Worm (Caenorhabditis elegans) whole organism, young adult: ENCODE measurements around the gene ugt-52.
A peak's percentile ranks its signal among the peaks of the same experiment; 100 is the strongest.
"Not testable (repeated sequence)": the region's sequence is repeated elsewhere in the genome, so short reads cannot be mapped to it uniquely, and the experiment has no call there.

Source experiments
- B0261.1 ChIP-seq: sonication (generic microtip); optimal IDR thresholded peaks from 2 replicates; lab custom pipeline; 2016; ENCODE audit warnings: mild to moderate bottlenecking, missing genetic modification characterization, moderate library complexity, missing compliant biosample characterization
- D2030.7 ChIP-seq: fragments of 200-800 bp; sonication (Bioruptor generic); IDR thresholded peaks from 2 replicates; pipeline ENCODE4 v1.3.6; 2022; ENCODE audit warnings: missing genetic modification reagents, missing genetic modification characterization, missing compliant biosample characterization
- F57A8.1 ChIP-seq: fragments of 200-800 bp; sonication (Bioruptor generic); optimal IDR thresholded peaks from 2 replicates; lab custom pipeline; 2018; ENCODE audit warnings: mild to moderate bottlenecking, missing genetic modification characterization, moderate library complexity, missing compliant biosample characterization
- Y53G8AR.9 ChIP-seq: fragments of 200-800 bp; sonication (Bioruptor generic); conservative IDR thresholded peaks from 2 replicates; pipeline ENCODE4 v1.3.6; 2022; ENCODE audit warnings: missing genetic modification reagents, missing genetic modification characterization, missing compliant biosample characterization
- ZK185.1 ChIP-seq: sonication (generic microtip); optimal IDR thresholded peaks from 2 replicates; lab custom pipeline; 2016; ENCODE audit warnings: mild to moderate bottlenecking, missing genetic modification characterization, missing compliant biosample characterization; ENCODE audit not compliant: poor library complexity, severe bottlenecking
- ama-1 ChIP-seq, 3 experiments: fragments of 150-350 bp in 1 of 3; sonication (generic microtip) in 2 of 3; optimal IDR thresholded peaks; 2 replicates each; lab custom pipeline; 2014 to 2018; ENCODE audit warnings: missing biosample characterization in 2 of 3, missing genetic modification characterization in 2 of 3, missing genetic modification reagents in 2 of 3
- bed-2 ChIP-seq: fragments of 200-800 bp; sonication (Bioruptor generic); IDR thresholded peaks from 2 replicates; pipeline ENCODE4 v1.3.6; 2022; ENCODE audit warnings: missing genetic modification reagents, missing genetic modification characterization, missing compliant biosample characterization
- ccch-3 ChIP-seq: fragments of 200-800 bp; sonication (Bioruptor generic); optimal IDR thresholded peaks from 2 replicates; lab custom pipeline; 2018; ENCODE audit warnings: mild to moderate bottlenecking, missing genetic modification characterization, missing compliant biosample characterization
- dox-1 ChIP-seq: fragments of 200-800 bp; sonication (Bioruptor generic); IDR thresholded peaks from 2 replicates; pipeline ENCODE4 v1.3.6; 2022; ENCODE audit warnings: missing genetic modification reagents, missing genetic modification characterization, missing compliant biosample characterization
- dpff-1 ChIP-seq: sonication (generic microtip); optimal IDR thresholded peaks from 2 replicates; lab custom pipeline; 2017; ENCODE audit warnings: mild to moderate bottlenecking, missing genetic modification characterization, missing compliant biosample characterization
- dpl-1 ChIP-seq: fragments of 150-350 bp; optimal IDR thresholded peaks from 2 replicates; lab custom pipeline; 2014; ENCODE audit warnings: missing biosample characterization, missing genetic modification reagents, missing genetic modification characterization
- efl-1 ChIP-seq: fragments of 150-350 bp; optimal IDR thresholded peaks from 2 replicates; lab custom pipeline; 2014; ENCODE audit warnings: missing biosample characterization, missing genetic modification reagents, missing genetic modification characterization
- egrh-3 ChIP-seq: fragments of 200-800 bp; sonication (Bioruptor generic); IDR thresholded peaks from 2 replicates; pipeline ENCODE4 v1.3.6; 2022; ENCODE audit warnings: missing genetic modification reagents, missing genetic modification characterization, missing compliant biosample characterization
- ekl-4 ChIP-seq: fragments of 200-800 bp; sonication (Bioruptor generic); IDR thresholded peaks from 2 replicates; pipeline ENCODE4 v1.3.6; 2022; ENCODE audit warnings: missing genetic modification reagents, missing genetic modification characterization, missing compliant biosample characterization
- gei-17 ChIP-seq: fragments of 200-800 bp; sonication (Bioruptor generic); optimal IDR thresholded peaks from 2 replicates; lab custom pipeline; 2018; ENCODE audit warnings: mild to moderate bottlenecking, missing genetic modification characterization, missing compliant biosample characterization
- hmg-1.2 ChIP-seq: fragments of 200-800 bp; sonication (Bioruptor generic); IDR thresholded peaks from 2 replicates; pipeline ENCODE4 v1.3.6; 2022; ENCODE audit warnings: missing genetic modification reagents, missing genetic modification characterization, missing compliant biosample characterization
- hmg-20 ChIP-seq: fragments of 200-800 bp; sonication (Bioruptor generic); IDR thresholded peaks from 2 replicates; pipeline ENCODE4 v1.3.6; 2022; ENCODE audit warnings: missing genetic modification reagents, missing genetic modification characterization, missing compliant biosample characterization
- hrde-1 ChIP-seq: sonication (generic microtip); optimal IDR thresholded peaks from 2 replicates; lab custom pipeline; 2016; ENCODE audit warnings: missing genetic modification characterization, mild to moderate bottlenecking, missing compliant biosample characterization, moderate library complexity, missing genotype, missing genetic modification reagents, borderline replicate concordance
- lin-35 ChIP-seq, 3 experiments: fragments of 150-350 bp in 2 of 3; sonication (generic microtip) in 1 of 3; optimal IDR thresholded peaks; 2 replicates each; lab custom pipeline; 2014 to 2018; ENCODE audit warnings: missing biosample characterization in 3 of 3, missing genetic modification characterization in 3 of 3, missing genetic modification reagents in 3 of 3
- lin-40 ChIP-seq: sonication (generic microtip); optimal IDR thresholded peaks from 2 replicates; lab custom pipeline; 2016; ENCODE audit warnings: missing genetic modification characterization, mild to moderate bottlenecking, missing compliant biosample characterization, missing genotype, missing genetic modification reagents
- lin-54 ChIP-seq: fragments of 200-800 bp; sonication (Bioruptor generic); optimal IDR thresholded peaks from 2 replicates; lab custom pipeline; 2018; ENCODE audit warnings: mild to moderate bottlenecking, missing genetic modification characterization, missing compliant biosample characterization
- madf-6 ChIP-seq: fragments of 200-800 bp; sonication (Bioruptor generic); IDR thresholded peaks from 2 replicates; pipeline ENCODE4 v1.3.6; 2022; ENCODE audit warnings: missing genetic modification reagents, missing genetic modification characterization, missing compliant biosample characterization
- madf-8 ChIP-seq: fragments of 200-800 bp; sonication (Bioruptor generic); conservative IDR thresholded peaks from 2 replicates; pipeline ENCODE4 v1.3.6; 2022; ENCODE audit warnings: missing genetic modification reagents, missing genetic modification characterization, missing compliant biosample characterization
- mcd-1 ChIP-seq: fragments of 200-800 bp; sonication (Bioruptor generic); IDR thresholded peaks from 2 replicates; pipeline ENCODE4 v1.3.6; 2022; ENCODE audit warnings: missing genetic modification reagents, missing genetic modification characterization, missing compliant biosample characterization
- snpc-1.3 ChIP-seq: sonication (generic microtip); optimal IDR thresholded peaks from 2 replicates; lab custom pipeline; 2017; ENCODE audit warnings: missing genetic modification characterization, mild to moderate bottlenecking, missing compliant biosample characterization, antibody characterized with exemption, moderate library complexity, missing genotype, missing genetic modification reagents; ENCODE audit not compliant: insufficient read depth
- somi-1 ChIP-seq: fragments of 200-800 bp; sonication (Bioruptor generic); optimal IDR thresholded peaks from 2 replicates; lab custom pipeline; 2018; ENCODE audit warnings: mild to moderate bottlenecking, missing genetic modification characterization, missing compliant biosample characterization
- sptf-2 ChIP-seq: fragments of 200-800 bp; sonication (Bioruptor generic); optimal IDR thresholded peaks from 2 replicates; lab custom pipeline; 2018; ENCODE audit warnings: mild to moderate bottlenecking, missing genetic modification characterization, missing compliant biosample characterization
- unc-62 ChIP-seq: fragments of 150-350 bp; optimal IDR thresholded peaks from 2 replicates; lab custom pipeline; 2014; ENCODE audit warnings: missing biosample characterization, missing genetic modification reagents, missing genetic modification characterization
- ztf-28 ChIP-seq: fragments of 200-800 bp; sonication (Bioruptor generic); IDR thresholded peaks from 2 replicates; pipeline ENCODE4 v1.3.6; 2022; ENCODE audit warnings: missing genetic modification reagents, missing genetic modification characterization, missing compliant biosample characterization

ugt-52 gene

DNA sequence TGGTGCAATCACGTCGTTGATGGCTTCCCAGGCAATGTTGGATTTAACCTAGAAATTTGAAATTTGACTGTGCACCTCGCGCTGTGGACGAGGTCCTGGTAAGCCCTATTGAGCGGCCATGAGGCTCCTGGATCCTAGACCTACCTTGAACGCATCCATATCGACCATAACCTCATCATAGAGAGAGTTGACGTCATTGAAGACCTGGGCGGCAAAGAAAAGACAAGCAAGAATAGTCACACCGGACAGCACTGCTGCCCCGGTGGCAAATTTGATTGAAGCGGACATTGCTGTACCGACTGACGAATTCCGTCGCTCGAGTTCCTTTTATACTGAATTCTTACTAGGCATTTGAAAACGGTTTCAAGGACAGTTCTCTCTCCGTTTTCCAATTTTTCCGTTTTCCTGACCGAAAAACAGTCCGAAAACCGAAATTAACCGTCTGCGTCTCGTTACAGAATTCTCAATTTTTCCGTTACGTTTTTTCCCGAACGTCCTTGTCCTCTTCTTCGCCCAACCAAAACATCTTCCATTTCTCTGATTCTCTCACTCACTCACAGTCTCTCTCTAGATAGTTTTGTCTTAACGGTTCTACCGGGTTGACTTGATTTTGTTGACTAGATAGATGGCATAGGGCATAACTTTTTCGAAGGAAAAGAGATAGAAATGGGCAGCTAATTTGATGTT, 15.1 kb upstream of the ugt-52 start, which contains the start of gene col-103:
Gene col-103, minus strand, starts transcription at position 302 of the 687 bp plus-strand sequence.
- TF ChIP-seq ZK185.1 (tag; lab: Kevin White, UChicago) (no peak), Y53G8AR.9 (0 out of 2 replicates have a peak, but pooled peaks have one; percentile 16), ztf-28 (GFP tag; lab: Robert Waterston, UW) (no peak), hmg-20 (GFP tag; lab: Robert Waterston, UW) (no peak), lin-40 (peak; percentile 39), snpc-1.3 (no peak), hmg-1.2 (GFP tag; lab: Robert Waterston, UW) (peak; percentile 43), ama-1 (optimal IDR thresholded peaks at IDR 0.05; lab: Kevin White, UChicago) (peak; percentile 91), ama-1 (GFP tag; optimal IDR thresholded peaks at IDR 0.05; lab: Kevin White, UChicago) (no peak)

DNA sequence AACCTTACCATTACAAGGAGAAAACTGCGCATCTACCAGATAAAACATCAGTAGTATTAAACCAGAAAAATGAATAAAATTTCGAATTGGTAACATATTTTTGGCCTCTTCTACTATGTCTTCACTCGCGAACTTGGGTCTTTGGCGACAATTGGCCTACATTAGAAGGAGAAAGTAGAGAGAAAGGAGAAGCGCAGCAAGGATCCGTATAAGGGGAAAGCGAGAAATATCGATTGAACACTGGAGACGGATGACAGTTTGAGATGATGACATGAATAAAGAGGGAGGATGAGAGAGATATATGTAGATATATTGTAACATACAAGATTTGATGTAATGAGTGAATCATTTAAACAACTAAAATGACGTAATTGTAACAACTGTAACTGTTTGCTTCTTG, 10.3 kb upstream of the ugt-52 start, which contains the start of gene F56B3.2:
Gene F56B3.2, minus strand, starts transcription at position 273 of the 400 bp plus-strand sequence.
- TF ChIP-seq egrh-3 (GFP tag; lab: Robert Waterston, UW) (no peak), unc-62 (GFP tag; lab: Kevin White, UChicago) (no peak), ekl-4 (GFP tag; lab: Robert Waterston, UW) (no peak), madf-8 (GFP tag; lab: Robert Waterston, UW) (no peak)

DNA sequence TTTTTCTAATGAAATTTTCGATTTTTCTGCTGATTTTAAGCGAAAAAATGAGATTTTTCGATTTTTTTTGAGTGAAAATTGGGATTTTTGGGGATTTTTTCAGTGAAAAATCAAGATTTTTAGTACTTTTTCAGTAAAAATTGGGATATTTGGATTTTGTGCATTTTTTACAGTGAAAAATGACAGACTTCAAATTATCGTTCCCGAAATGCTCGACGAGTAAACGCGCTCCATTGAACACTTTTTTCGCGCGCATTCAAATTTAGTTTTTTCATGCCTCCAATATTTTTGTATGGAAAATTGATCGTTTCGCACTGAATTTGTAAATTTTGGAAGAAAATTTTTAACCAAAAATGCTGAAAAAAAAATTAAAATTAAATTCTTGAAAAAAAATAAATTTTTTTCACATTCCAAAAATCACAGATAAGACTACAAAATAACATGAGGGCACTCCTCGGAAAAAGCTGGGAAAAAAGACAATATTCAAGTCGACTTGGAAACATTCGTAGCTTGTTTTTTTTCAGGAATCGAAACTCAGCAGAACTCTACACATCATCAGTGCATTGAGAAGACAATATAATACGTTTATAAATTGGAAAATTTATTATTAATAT, 8.5 kb upstream of the ugt-52 start:
- TF ChIP-seq mcd-1 (GFP tag; lab: Robert Waterston, UW) = peak; percentile 85
- peak; percentile 28; the same call in 1 of the 2 replicates for TF ChIP-seq D2030.7 (GFP tag; lab: Robert Waterston, UW)

DNA sequence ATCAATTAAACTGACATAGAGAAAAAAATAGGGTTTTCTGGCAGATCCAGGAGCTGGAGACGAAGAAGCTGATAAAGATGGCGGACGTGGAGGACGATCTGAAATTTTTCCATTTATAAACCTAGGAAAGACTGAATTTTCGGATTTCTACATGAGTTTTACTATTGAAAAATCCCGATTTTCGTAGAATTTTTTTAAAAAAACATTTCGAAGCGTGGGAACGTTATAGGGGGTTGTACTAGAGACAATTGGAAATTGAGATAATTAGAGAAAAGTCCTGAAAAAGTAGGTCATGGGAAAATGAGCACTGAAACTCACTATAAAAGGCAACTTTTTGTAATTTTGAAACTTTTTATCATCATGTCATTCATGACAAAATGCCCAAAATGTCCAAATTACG, 7.5 kb upstream of the ugt-52 start, which contains the start of gene F56B3.9:
Gene F56B3.9, plus strand, starts transcription at position 301 of the 400 bp plus-strand sequence.
- not testable (repeated sequence) for TF ChIP-seq F57A8.1 (GFP tag; lab: Kevin White, UChicago); efl-1 (GFP tag; lab: Kevin White, UChicago); gei-17

DNA sequence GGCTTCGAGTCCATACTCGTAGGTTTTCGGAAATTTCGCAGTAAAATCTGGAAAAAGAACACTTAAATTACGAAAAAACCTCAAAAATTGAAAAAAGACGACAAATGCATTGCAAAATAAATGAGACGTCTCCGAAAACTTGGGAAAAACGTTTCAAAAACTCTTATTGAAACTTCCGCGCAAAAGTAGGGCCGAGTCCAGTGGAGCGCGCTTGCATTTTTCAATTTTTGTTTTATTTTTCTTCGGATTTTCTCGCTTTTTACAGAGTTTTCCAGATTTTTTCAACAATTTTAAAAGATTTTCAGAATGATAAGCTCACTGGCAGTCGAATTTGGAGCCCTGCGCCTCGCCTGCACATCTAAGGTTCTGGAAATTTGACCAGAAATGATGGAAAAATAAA, 5.7 kb upstream of the ugt-52 start, which contains the start of gene mrpl-2:
Gene mrpl-2, plus strand, starts transcription at position 307 of the 400 bp plus-strand sequence.
- peak; percentile 24 for TF ChIP-seq dpl-1 (GFP tag; lab: Kevin White, UChicago)
- no peak for TF ChIP-seq B0261.1 (tag; lab: Kevin White, UChicago)
- peak; percentile 37 for TF ChIP-seq lin-54 (GFP tag; lab: Kevin White, UChicago)
- no peak for TF ChIP-seq bed-2 (GFP tag; lab: Robert Waterston, UW)
- peak; percentile 85 for TF ChIP-seq mcd-1 (GFP tag; lab: Robert Waterston, UW)
- peak in 1 of 3 experiments; percentile 34 for TF ChIP-seq lin-35 (GFP tag; optimal IDR thresholded peaks at IDR 0.05; lab: Kevin White, UChicago)
- TF ChIP-seq efl-1 (GFP tag; lab: Kevin White, UChicago) = peak; percentile 55

DNA sequence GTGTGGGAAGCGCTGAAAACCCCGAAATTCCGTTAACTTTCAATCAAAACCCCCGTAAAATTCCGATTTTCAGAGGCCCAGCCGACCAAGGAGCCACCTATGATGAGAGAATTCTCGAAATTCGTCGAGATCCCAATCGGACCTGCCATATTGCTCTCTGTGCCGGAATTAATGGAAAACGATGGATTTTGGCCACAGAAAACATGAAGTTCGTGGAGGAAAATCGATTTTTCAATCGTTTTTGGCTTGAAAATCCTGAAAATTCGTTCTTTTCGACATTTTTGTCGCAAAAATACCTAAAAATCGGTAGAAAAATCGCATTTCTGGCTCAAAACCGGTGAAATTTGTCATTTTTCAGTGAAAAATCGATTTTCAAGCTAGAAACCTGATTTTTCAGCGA, 5.0 kb upstream of the ugt-52 start:
- no peak for TF ChIP-seq ccch-3 (GFP tag; lab: Kevin White, UChicago)
- TF ChIP-seq ekl-4 (GFP tag; lab: Robert Waterston, UW) = no peak
- no peak for TF ChIP-seq dox-1 (GFP tag; lab: Robert Waterston, UW)
- no peak for TF ChIP-seq somi-1 (GFP tag; lab: Kevin White, UChicago)
- TF ChIP-seq madf-6 (GFP tag; lab: Robert Waterston, UW) = no peak
- no peak for TF ChIP-seq gei-17
- no peak for TF ChIP-seq dpff-1 (tag; lab: Kevin White, UChicago)
- TF ChIP-seq sptf-2 (GFP tag; lab: Kevin White, UChicago) = no peak
- TF ChIP-seq hrde-1 (tag; lab: Kevin White, UChicago) = no peak
- TF ChIP-seq egrh-3 (GFP tag; lab: Robert Waterston, UW) = no peak
